Worm (Caenorhabditis elegans): Measurements from ENCODE around the gene F01F1.15.
A peak's percentile ranks its signal among the peaks of the same experiment; 100 is the strongest.

The F01F1.15 gene

ce11 chrIII:5869429-5869828, at the start of gene F01F1.15:
Gene F01F1.15 (minus strand): TSS chrIII:5869529.
- no peak for TF ChIP-seq nhr-90 (tag; optimal IDR thresholded peaks at IDR 0.05; ENCODE audit: poor library complexity)
- TF ChIP-seq nhr-71 (tag; optimal IDR thresholded peaks at IDR 0.05), result no peak
- no peak for TF ChIP-seq zip-4 (GFP tag; optimal IDR thresholded peaks at IDR 0.05)
- no peak for TF ChIP-seq mef-2 (tag; optimal IDR thresholded peaks at IDR 0.05)
- TF ChIP-seq C04F5.9 (tag; optimal IDR thresholded peaks at IDR 0.05), result no peak
- no peak for TF ChIP-seq dpl-1 (GFP tag; optimal IDR thresholded peaks at IDR 0.05)
- no peak for TF ChIP-seq efl-3 (GFP tag; optimal IDR thresholded peaks at IDR 0.05)
- TF ChIP-seq blmp-1 (tag; optimal IDR thresholded peaks at IDR 0.05), result no peak
- TF ChIP-seq unc-98 (GFP tag; IDR thresholded peaks at IDR 0.05), result no peak
- TF ChIP-seq ets-5 (GFP tag; IDR thresholded peaks at IDR 0.05), result no peak
- TF ChIP-seq isw-1 (GFP tag; IDR thresholded peaks at IDR 0.05), result no peak

DNA sequence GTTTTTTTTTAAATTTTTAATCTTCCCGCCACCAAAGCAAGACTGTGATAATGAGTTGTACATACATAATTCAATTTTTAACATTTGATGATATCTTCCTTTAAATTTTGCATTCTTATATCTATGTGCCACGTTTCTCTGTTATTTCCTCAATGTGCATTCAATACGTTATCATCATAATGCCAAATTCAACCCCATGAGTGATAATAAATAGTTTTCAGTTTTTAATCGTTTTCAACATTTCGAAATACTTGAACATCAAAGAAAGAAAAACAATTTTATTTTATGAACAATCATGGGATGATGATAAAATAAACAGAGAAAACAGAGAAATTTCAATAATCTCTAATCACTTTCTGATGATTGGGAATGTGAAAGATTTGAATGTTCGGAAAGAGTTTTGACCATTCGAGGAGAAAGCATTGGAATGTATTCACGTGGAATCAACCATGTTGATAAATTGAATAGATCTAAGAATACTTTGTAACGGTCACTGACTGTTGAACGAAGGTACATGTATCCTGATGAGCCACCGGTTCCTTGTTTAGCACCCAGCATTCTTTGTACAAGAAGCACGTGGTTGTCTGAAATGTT, 48.1 kb upstream of the F01F1.15 start:
- TF ChIP-seq hlh-17 (GFP tag; optimal IDR thresholded peaks at IDR 0.05; ENCODE audit: borderline replicate concordance) (no peak), elt-2 (tag; optimal IDR thresholded peaks at IDR 0.05) (peak; percentile 67), hlh-4 (tag; optimal IDR thresholded peaks at IDR 0.05) (no peak), nhr-77 (tag; optimal IDR thresholded peaks at IDR 0.05) (no peak), ets-5 (GFP tag; IDR thresholded peaks at IDR 0.05) (no peak), fkh-10 (GFP tag; optimal IDR thresholded peaks at IDR 0.05) (no peak), snu-23 (GFP tag; optimal IDR thresholded peaks at IDR 0.05) (peak; percentile 21), ama-1 (optimal IDR thresholded peaks at IDR 0.05) (peak; percentile 43), tbx-2 (tag; optimal IDR thresholded peaks at IDR 0.05) (no peak), nhr-47 (tag; optimal IDR thresholded peaks at IDR 0.05) (peak; percentile 12), efl-1 (optimal IDR thresholded peaks at IDR 0.05) (peak in 1 of 2 experiments; percentile 21), efl-1 (GFP tag; optimal IDR thresholded peaks at IDR 0.05 in 1 of 2) (peak in 1 of 2 experiments; percentile 70), fkh-8 (tag; optimal IDR thresholded peaks at IDR 0.05) (no peak), Y116A8C.19 (tag; optimal IDR thresholded peaks at IDR 0.05; ENCODE audit: borderline replicate concordance) (no peak), nhr-20 (tag; optimal IDR thresholded peaks at IDR 0.05) (peak; percentile 27), ztf-4 (tag; optimal IDR thresholded peaks at IDR 0.05) (peak; percentile 11), nhr-90 (tag; optimal IDR thresholded peaks at IDR 0.05; ENCODE audit: poor library complexity) (peak; percentile 75), C16A3.4 (tag; optimal IDR thresholded peaks at IDR 0.05) (peak; percentile 22), pax-3 (tag; optimal IDR thresholded peaks at IDR 0.05) (peak; percentile 9), nhr-71 (tag; optimal IDR thresholded peaks at IDR 0.05) (peak; percentile 59), vab-15 (tag; optimal IDR thresholded peaks at IDR 0.05) (no peak), pqm-1 (tag; optimal IDR thresholded peaks at IDR 0.05) (peak; percentile 34), lsy-2 (tag; optimal IDR thresholded peaks at IDR 0.05) (peak in 1 of 2 experiments; percentile 34), lin-35 (GFP tag; optimal IDR thresholded peaks at IDR 0.05) (peak in 1 of 2 experiments; percentile 57), mef-2 (tag; optimal IDR thresholded peaks at IDR 0.05) (no peak), nhr-85 (tag) (peak; percentile 40), ceh-88 (GFP tag; IDR thresholded peaks at IDR 0.05) (no peak), nhr-19 (GFP tag; conservative IDR thresholded peaks at IDR 0.05) (no peak), lin-14 (GFP tag; optimal IDR thresholded peaks at IDR 0.05) (peak; percentile 16)

DNA sequence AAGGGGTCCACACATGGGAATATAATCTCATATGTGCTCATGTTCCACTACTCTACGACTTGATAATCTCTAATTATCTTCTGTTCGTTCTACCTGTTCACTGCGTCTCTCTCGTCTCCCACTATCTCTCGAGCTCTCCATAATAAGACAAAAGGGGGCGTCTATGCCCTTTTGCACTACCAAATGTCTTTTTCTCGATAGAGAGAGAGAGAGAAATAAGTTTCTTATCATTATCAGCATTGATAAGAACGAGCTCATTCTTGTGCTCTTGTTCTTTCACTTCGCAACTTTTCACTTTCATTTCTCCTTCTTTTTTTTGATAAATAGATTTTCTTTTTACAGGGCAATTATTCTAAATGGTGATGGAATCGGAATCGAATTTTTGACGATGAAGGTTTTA, 46.6 kb upstream of the F01F1.15 start:
- TF ChIP-seq mep-1 (tag; optimal IDR thresholded peaks at IDR 0.05), result no peak
- peak in 1 of 2 experiments; percentile 31 for TF ChIP-seq lin-35 (GFP tag; optimal IDR thresholded peaks at IDR 0.05)
- TF ChIP-seq grh-1 (GFP tag; IDR thresholded peaks at IDR 0.05), result no peak
- TF ChIP-seq efl-1 (optimal IDR thresholded peaks at IDR 0.05), result no peak
- TF ChIP-seq efl-1 (GFP tag; optimal IDR thresholded peaks at IDR 0.05 in 1 of 2), result peak in 1 of 2 experiments; percentile 55
- TF ChIP-seq dsc-1 (tag; optimal IDR thresholded peaks at IDR 0.05), result no peak
- no peak for TF ChIP-seq C16A3.4 (tag; optimal IDR thresholded peaks at IDR 0.05)
- peak; percentile 34 for TF ChIP-seq elt-2 (tag; optimal IDR thresholded peaks at IDR 0.05)
- TF ChIP-seq unc-62 (GFP tag; optimal IDR thresholded peaks at IDR 0.05), result no peak
- TF ChIP-seq rnt-1 (tag; optimal IDR thresholded peaks at IDR 0.05), result no peak
